Worm (Caenorhabditis elegans): ENCODE data around the gene T07D4.2.

T07D4.2 gene

DNA sequence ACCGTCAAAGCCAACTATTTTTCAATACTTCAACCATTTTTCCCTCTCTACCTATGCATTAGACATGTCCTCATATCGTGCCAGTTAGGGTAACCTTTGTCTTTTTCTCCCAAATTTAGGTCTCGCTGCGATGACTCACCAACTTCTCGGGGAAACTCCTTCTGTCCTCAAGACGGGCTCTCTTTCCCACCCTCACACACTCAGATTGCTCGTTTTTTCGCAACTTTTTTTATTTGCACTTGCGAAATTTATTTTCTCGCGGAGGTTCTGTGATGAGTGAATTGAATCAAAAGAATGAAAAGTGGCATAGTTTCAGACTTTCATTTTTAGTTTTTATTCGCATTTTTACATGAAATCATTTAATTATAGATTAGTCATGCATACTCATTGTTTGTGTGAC, 46.6 kb upstream of the T07D4.2 start:
- TF ChIP-seq nhr-6 (tag; optimal IDR thresholded peaks at IDR 0.05) (no peak), fos-1 (tag; optimal IDR thresholded peaks at IDR 0.05) (peak; percentile 72), sem-4 (tag; optimal IDR thresholded peaks at IDR 0.05) (no peak)

DNA sequence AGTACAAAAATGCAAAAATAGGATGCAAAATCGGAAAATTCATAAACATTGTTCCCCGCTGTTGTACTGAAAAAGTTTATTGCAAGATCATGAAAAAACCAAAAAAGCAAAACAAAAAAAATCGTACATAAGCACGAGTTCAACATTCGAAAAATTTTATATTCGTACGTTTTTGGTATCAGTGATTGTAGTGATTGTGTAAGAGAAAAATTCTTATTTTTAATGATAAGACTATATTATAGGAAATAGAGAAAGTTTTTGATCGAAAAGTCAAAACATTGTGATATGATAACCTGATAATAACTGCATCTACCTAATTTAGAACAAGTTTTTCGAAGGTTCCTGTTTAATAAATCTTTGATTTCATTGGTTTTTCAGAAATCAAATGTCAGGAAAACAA, 43.6 kb upstream of the T07D4.2 start:
- peak; percentile 46 for TF ChIP-seq fos-1 (tag; optimal IDR thresholded peaks at IDR 0.05)
- no peak for TF ChIP-seq sma-9 (GFP tag; optimal IDR thresholded peaks at IDR 0.05)
- no peak for TF ChIP-seq sma-9 (tag; optimal IDR thresholded peaks at IDR 0.05)
- peak; percentile 10 for TF ChIP-seq blmp-1 (tag; optimal IDR thresholded peaks at IDR 0.05; ENCODE audit: insufficient read depth)

DNA sequence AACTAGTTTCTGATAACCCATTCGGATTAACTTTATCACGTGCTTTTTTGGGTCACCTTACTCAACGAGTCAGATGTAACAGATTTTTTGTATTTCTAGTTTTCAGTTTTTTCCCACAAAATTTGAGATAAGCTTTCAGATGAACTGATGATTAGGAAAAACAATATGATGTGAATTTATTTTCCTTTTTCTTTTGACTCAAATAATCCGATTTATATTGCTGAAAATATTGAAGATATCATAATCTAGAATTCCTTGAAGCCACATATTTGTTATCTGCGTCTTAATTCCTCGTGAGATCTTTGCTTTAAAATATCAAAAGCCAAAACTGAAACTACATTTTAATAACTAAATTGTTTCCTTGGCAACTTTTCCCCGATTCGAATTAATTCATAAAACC, 42.9 kb upstream of the T07D4.2 start:
- no peak for TF ChIP-seq ceh-82 (tag; optimal IDR thresholded peaks at IDR 0.05)

DNA sequence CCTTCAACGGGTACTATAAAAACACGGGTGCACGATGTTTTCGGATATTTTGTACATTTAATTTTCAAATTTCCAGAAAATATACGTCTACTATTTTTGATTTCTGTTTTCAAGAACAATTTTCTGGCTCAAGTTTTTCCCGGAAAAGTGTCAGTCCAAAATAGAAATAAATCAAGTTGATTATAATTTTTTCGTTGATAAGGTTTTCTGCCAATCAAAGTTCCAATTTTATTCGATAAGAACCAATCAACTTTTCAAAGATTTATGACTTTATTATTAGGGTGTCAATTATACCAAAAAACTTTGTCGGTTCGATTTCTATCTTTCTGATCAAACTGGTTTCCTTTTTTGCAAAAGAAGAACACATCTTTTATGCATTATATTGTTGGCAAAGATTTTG, 40.9 kb upstream of the T07D4.2 start:
- TF ChIP-seq fos-1 (tag; optimal IDR thresholded peaks at IDR 0.05) (peak; percentile 33), F13H6.1 (tag; optimal IDR thresholded peaks at IDR 0.05) (no peak), ceh-16 (tag; optimal IDR thresholded peaks at IDR 0.05) (no peak)

DNA sequence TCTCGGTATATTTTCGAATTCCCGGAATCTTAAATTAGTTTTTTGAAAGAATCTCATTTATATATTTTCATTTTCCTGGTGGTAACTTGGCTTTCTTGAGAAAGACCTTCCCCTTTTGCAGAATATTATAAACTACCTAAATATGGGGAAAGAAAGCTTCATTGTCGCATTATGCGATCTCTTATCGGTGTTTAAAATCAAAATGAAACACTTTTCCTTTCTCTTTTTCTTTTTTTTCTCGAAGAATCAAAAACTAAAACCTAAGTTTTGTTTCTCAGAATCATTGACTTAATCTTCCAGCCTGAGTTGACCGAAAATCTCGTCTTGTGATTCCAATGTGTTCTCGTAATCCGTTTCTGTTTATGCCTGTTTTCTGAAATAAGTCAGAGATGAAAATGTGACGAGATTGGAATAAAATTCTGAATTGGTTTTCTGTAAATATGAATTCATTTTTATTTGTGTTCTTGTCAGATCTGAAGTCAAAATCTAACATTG, 38.8 kb upstream of the T07D4.2 start:
- TF ChIP-seq nhr-21 (tag; optimal IDR thresholded peaks at IDR 0.05) (peak; percentile 3), mbf-1 (tag; optimal IDR thresholded peaks at IDR 0.05) (no peak), lsy-2 (tag; optimal IDR thresholded peaks at IDR 0.05) (no peak), unc-55 (GFP tag; optimal IDR thresholded peaks at IDR 0.05) (peak; percentile 31), ztf-4 (tag; optimal IDR thresholded peaks at IDR 0.05) (no peak), nhr-6 (tag; optimal IDR thresholded peaks at IDR 0.05) (no peak), C34F6.9 (tag; optimal IDR thresholded peaks at IDR 0.05) (no peak), gmeb-1 (tag; optimal IDR thresholded peaks at IDR 0.05) (no peak), dmd-4 (tag; optimal IDR thresholded peaks at IDR 0.05) (no peak), egl-27 (tag; optimal IDR thresholded peaks at IDR 0.05) (no peak), crh-2 (tag; optimal IDR thresholded peaks at IDR 0.05) (no peak)

DNA sequence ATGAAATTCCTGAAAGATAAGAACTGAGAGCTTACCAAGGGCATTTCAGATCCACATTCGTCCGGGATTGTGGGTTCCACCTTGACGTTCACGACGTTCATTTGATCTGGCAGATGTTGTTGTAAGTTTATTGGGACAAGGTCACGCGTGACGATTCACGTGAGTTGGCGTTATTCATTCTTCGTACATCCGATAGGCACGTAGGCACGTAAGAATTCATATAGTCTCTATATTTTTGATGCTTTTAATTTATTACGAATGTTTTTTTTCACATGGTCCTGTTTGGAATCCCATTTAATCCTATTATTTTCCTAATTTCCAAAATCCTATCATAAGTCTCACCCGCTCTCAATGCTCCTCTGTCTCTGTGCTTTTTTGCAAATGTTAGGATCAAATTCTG, 38.2 kb upstream of the T07D4.2 start, which contains the start of gene B0457.4:
Gene B0457.4 (minus strand): TSS at position 101 of the 400 bp plus-strand sequence.
- TF ChIP-seq F13H6.1 (tag; optimal IDR thresholded peaks at IDR 0.05) (no peak), peb-1 (tag; optimal IDR thresholded peaks at IDR 0.05) (no peak), nhr-10 (tag; optimal IDR thresholded peaks at IDR 0.05) (no peak), skn-1 (tag; optimal IDR thresholded peaks at IDR 0.05) (no peak), alr-1 (tag; optimal IDR thresholded peaks at IDR 0.05) (no peak), fos-1 (tag; optimal IDR thresholded peaks at IDR 0.05) (no peak), lin-11 (tag; optimal IDR thresholded peaks at IDR 0.05) (no peak), nhr-237 (tag; optimal IDR thresholded peaks at IDR 0.05) (no peak)

DNA sequence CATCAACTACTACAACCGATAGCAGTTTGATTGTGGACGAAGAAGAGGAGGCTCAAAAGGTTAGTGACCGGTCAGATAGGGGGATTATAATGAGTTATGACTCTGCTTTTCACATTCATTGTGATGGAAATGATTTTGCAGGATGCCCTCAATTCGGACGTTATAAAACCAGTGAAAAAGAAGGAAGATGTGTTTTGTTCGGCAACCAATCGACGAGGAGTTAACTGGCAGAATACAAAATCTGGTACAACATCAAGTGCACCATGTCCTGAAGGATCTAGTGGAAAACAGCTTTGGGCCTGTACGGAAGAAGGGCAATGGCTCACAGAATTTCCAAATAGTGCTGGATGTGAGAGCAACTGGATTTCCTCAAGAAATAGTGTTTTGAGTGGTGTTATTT, 30.1 kb upstream of the T07D4.2 start:
- TF ChIP-seq elt-1 (tag; optimal IDR thresholded peaks at IDR 0.05) (no peak), alr-1 (tag; optimal IDR thresholded peaks at IDR 0.05) (no peak), aly-2 (tag; optimal IDR thresholded peaks at IDR 0.05) (no peak), ceh-82 (tag; optimal IDR thresholded peaks at IDR 0.05) (no peak), egl-27 (tag; optimal IDR thresholded peaks at IDR 0.05) (no peak), nhr-23 (tag; optimal IDR thresholded peaks at IDR 0.05) (no peak), nhr-25 (tag; optimal IDR thresholded peaks at IDR 0.05) (no peak), sem-4 (tag; optimal IDR thresholded peaks at IDR 0.05) (no peak), lsy-2 (tag; optimal IDR thresholded peaks at IDR 0.05) (no peak), ceh-16 (tag; optimal IDR thresholded peaks at IDR 0.05) (no peak), lin-13 (GFP tag; optimal IDR thresholded peaks at IDR 0.05) (no peak), ztf-1 (GFP tag; conservative IDR thresholded peaks at IDR 0.05) (no peak), ZK546.5 (tag; optimal IDR thresholded peaks at IDR 0.05) (no peak), blmp-1 (tag; optimal IDR thresholded peaks at IDR 0.05; ENCODE audit: insufficient read depth) (no peak), nhr-129 (tag; optimal IDR thresholded peaks at IDR 0.05) (no peak), nhr-12 (tag; optimal IDR thresholded peaks at IDR 0.05) (no peak)
